Fruit fly (Drosophila melanogaster): ENCODE data around the gene CG42371.

The CG42371 gene

DNA sequence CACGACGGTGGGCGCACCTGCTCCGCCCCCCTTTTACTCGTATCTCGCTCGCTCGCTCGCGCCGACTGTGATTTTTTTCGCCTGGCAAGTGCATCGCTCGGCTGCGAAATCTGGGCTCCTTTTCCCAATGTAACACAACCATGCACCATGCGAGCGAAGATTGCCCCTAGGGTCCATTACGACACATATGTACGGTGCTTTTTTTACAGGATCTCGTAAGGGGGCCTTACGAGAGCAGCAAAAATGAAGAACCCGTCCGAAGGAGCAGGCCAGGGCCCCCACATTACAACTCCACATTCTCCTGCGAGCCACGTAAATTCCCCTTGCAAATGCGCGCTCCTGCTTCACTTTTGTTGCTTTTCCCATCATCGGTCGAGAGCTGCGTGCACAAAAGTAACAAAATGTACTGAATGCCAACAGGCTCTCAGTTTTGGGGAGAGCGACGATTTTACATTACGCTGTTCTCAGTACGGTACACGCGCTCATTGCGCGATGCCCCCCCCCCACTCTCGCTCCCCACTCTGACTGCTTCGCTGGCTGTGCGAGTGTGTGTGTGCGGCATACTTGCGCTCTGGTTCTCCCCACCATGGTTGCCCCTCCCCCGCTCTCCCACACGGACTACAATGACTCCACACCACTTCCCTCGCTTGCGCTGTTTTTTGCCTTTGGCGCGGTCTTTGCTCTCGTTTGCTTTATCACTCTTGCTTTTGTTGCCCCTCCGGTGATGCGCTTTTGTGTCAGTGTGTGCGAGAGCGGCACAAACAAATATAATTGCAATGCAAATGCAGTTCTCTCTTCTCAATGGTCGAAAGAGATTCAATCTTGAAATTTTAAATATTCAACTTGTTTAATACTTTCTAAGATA lies 14.0 kb downstream of the CG42371 start (continued):
- no peak for TF ChIP-seq CG17912 (GFP tag; optimal IDR thresholded peaks at IDR 0.05)
- TF ChIP-seq ac (GFP tag; optimal IDR thresholded peaks at IDR 0.05) = no peak
- no peak for TF ChIP-seq Dek (tag; optimal IDR thresholded peaks at IDR 0.05)
- no peak for TF ChIP-seq CG3726 (GFP tag; IDR thresholded peaks at IDR 0.05)
- TF ChIP-seq sqz (GFP tag; optimal IDR thresholded peaks at IDR 0.05) = peak; percentile 70
- TF ChIP-seq CG10147 (GFP tag; optimal IDR thresholded peaks at IDR 0.05) = no peak
- TF ChIP-seq CG13775 (GFP tag; optimal IDR thresholded peaks at IDR 0.05) = no peak
- no peak for TF ChIP-seq Sry-β (GFP tag; optimal IDR thresholded peaks at IDR 0.05)
- TF ChIP-seq salm (tag; optimal IDR thresholded peaks at IDR 0.05) = no peak
- TF ChIP-seq Ada2b (GFP tag; IDR thresholded peaks at IDR 0.05) = no peak
- peak; percentile 8 for TF ChIP-seq CG1647 (GFP tag; optimal IDR thresholded peaks at IDR 0.05)
- TF ChIP-seq CG6791 (GFP tag; IDR thresholded peaks at IDR 0.05; ENCODE audit: partially characterized antibody) = peak; percentile 50; the same call in 1 of the 3 replicates
- TF ChIP-seq croc (GFP tag; conservative IDR thresholded peaks at IDR 0.05) = no peak
- no peak for TF ChIP-seq bab2 (GFP tag; optimal IDR thresholded peaks at IDR 0.05)
- no peak for TF ChIP-seq CG13424 (tag; optimal IDR thresholded peaks at IDR 0.05)
- peak; percentile 18; the same call in 1 of the 3 replicates for TF ChIP-seq CG16813 (GFP tag; IDR thresholded peaks at IDR 0.05; ENCODE audit: partially characterized antibody)
- peak; percentile 22; the same call in 1 of the 2 replicates for TF ChIP-seq MBD-R2 (GFP tag; IDR thresholded peaks at IDR 0.05)
- TF ChIP-seq mam (GFP tag; optimal IDR thresholded peaks at IDR 0.05) = no peak
- TF ChIP-seq YL-1 (GFP tag; optimal IDR thresholded peaks at IDR 0.05) = no peak
- no peak for TF ChIP-seq zf30C (GFP tag; optimal IDR thresholded peaks at IDR 0.05)
- no peak for TF ChIP-seq p53 (GFP tag; optimal IDR thresholded peaks at IDR 0.05)
- no peak for TF ChIP-seq CG10209 (GFP tag; optimal IDR thresholded peaks at IDR 0.05)
- no peak for TF ChIP-seq ham (GFP tag; IDR thresholded peaks at IDR 0.05)
- TF ChIP-seq CG31441 (GFP tag; IDR thresholded peaks at IDR 0.05) = no peak
- peak; percentile 64 for TF ChIP-seq Opbp (GFP tag; IDR thresholded peaks at IDR 0.05; ENCODE audit: partially characterized antibody)
- TF ChIP-seq exex (tag; optimal IDR thresholded peaks at IDR 0.05) = no peak
- TF ChIP-seq Vsx1 (GFP tag; optimal IDR thresholded peaks at IDR 0.05) = no peak
- TF ChIP-seq pita (GFP tag; optimal IDR thresholded peaks at IDR 0.05) = no peak
- TF ChIP-seq CG17802 (tag; optimal IDR thresholded peaks at IDR 0.05) = no peak
- no peak for TF ChIP-seq CG8388 (GFP tag; optimal IDR thresholded peaks at IDR 0.05)
- TF ChIP-seq sima (GFP tag; optimal IDR thresholded peaks at IDR 0.05) = no peak
- TF ChIP-seq Gsc (GFP tag; IDR thresholded peaks at IDR 0.05) = no peak
- no peak for TF ChIP-seq CG16779 (GFP tag; IDR thresholded peaks at IDR 0.05)
- TF ChIP-seq CG9609 (GFP tag; optimal IDR thresholded peaks at IDR 0.05) = no peak
- TF ChIP-seq CG10543 (GFP tag; optimal IDR thresholded peaks at IDR 0.05) = peak; percentile 53
- no peak for TF ChIP-seq trem (tag; optimal IDR thresholded peaks at IDR 0.05)
- no peak for TF ChIP-seq dm (GFP tag; optimal IDR thresholded peaks at IDR 0.05)
- TF ChIP-seq Spps (tag; optimal IDR thresholded peaks at IDR 0.05) = no peak
- TF ChIP-seq Bdp1 (GFP tag; optimal IDR thresholded peaks at IDR 0.05) = no peak
- no peak for TF ChIP-seq CG2120 (GFP tag; optimal IDR thresholded peaks at IDR 0.05)
- TF ChIP-seq tll (GFP tag; optimal IDR thresholded peaks at IDR 0.05) = no peak
- no peak for TF ChIP-seq slp2 (GFP tag; optimal IDR thresholded peaks at IDR 0.05)
- peak; percentile 20 for TF ChIP-seq CG15601 (tag; optimal IDR thresholded peaks at IDR 0.05)
- TF ChIP-seq D19A (tag; optimal IDR thresholded peaks at IDR 0.05) = no peak
- TF ChIP-seq chm (GFP tag; IDR thresholded peaks at IDR 0.05) = peak; percentile 68; the same call in 1 of the 2 replicates
- TF ChIP-seq unpg (GFP tag; optimal IDR thresholded peaks at IDR 0.05) = no peak
- peak; percentile 4; the same call in 1 of the 3 replicates for TF ChIP-seq ken (GFP tag; IDR thresholded peaks at IDR 0.05)
- no peak for TF ChIP-seq CG12299 (tag; optimal IDR thresholded peaks at IDR 0.05)
- TF ChIP-seq nmo (GFP tag; optimal IDR thresholded peaks at IDR 0.05) = no peak

All from whole organism, embryonic.